Worm (Caenorhabditis elegans) whole organism, young adult: ENCODE measurements around the gene F27C8.3.
A peak's percentile ranks its signal among the peaks of the same experiment; 100 is the strongest.

Source experiments
- B0035.1 ChIP-seq: sonication (generic microtip); optimal IDR thresholded peaks from 2 replicates; lab custom pipeline; 2016; ENCODE audit warnings: missing genetic modification characterization, mild to moderate bottlenecking, missing compliant biosample characterization, missing genotype, missing genetic modification reagents
- F22D6.2 ChIP-seq: sonication (generic microtip); optimal IDR thresholded peaks from 2 replicates; lab custom pipeline; 2016; ENCODE audit warnings: mild to moderate bottlenecking, missing genetic modification characterization, missing compliant biosample characterization
- F37B4.10 ChIP-seq: fragments of 200-800 bp; sonication (Bioruptor generic); IDR thresholded peaks from 2 replicates; pipeline ENCODE4 v1.3.6; 2022; ENCODE audit warnings: missing genetic modification characterization, missing compliant biosample characterization
- F39B2.1 ChIP-seq: fragments of 200-800 bp; sonication (Bioruptor generic); IDR thresholded peaks from 2 replicates; pipeline ENCODE4 v1.3.6; 2022; ENCODE audit warnings: missing genetic modification reagents, missing genetic modification characterization, missing compliant biosample characterization
- F52B5.7 ChIP-seq: sonication (generic microtip); optimal IDR thresholded peaks from 2 replicates; lab custom pipeline; 2016; ENCODE audit warnings: mild to moderate bottlenecking, missing genetic modification characterization, missing compliant biosample characterization
- Y56A3A.18 ChIP-seq: fragments of 200-800 bp; sonication (Bioruptor generic); IDR thresholded peaks from 2 replicates; pipeline ENCODE4 v1.3.6; 2022; ENCODE audit warnings: missing genetic modification reagents, missing genetic modification characterization, missing compliant biosample characterization
- Y67H2A.10 ChIP-seq: fragments of 200-800 bp; sonication (Bioruptor generic); conservative IDR thresholded peaks from 2 replicates; pipeline ENCODE4 v1.3.6; 2022; ENCODE audit warnings: missing genetic modification reagents, missing genetic modification characterization, missing compliant biosample characterization
- Y95B8A.8 ChIP-seq: fragments of 200-800 bp; sonication (Bioruptor generic); IDR thresholded peaks from 2 replicates; pipeline ENCODE4 v1.3.6; 2022; ENCODE audit warnings: missing genetic modification reagents, missing genetic modification characterization, missing compliant biosample characterization
- ZK185.1 ChIP-seq: sonication (generic microtip); optimal IDR thresholded peaks from 2 replicates; lab custom pipeline; 2016; ENCODE audit warnings: mild to moderate bottlenecking, missing genetic modification characterization, missing compliant biosample characterization; ENCODE audit not compliant: poor library complexity, severe bottlenecking
- aptf-2 ChIP-seq: fragments of 200-800 bp; sonication (Bioruptor generic); conservative IDR thresholded peaks from 2 replicates; pipeline ENCODE4 v1.3.6; 2022; ENCODE audit warnings: missing genetic modification reagents, missing genetic modification characterization, missing compliant biosample characterization
- atf-7 ChIP-seq: sonication (generic microtip); optimal IDR thresholded peaks from 2 replicates; lab custom pipeline; 2017; ENCODE audit warnings: mild to moderate bottlenecking, missing genetic modification characterization, missing compliant biosample characterization
- athp-1 ChIP-seq: sonication (generic microtip); optimal IDR thresholded peaks from 2 replicates; lab custom pipeline; 2017; ENCODE audit warnings: mild to moderate bottlenecking, missing genetic modification characterization, missing compliant biosample characterization
- attf-5 ChIP-seq: fragments of 200-800 bp; sonication (Bioruptor generic); optimal IDR thresholded peaks from 2 replicates; lab custom pipeline; 2018; ENCODE audit warnings: mild to moderate bottlenecking, missing genetic modification characterization, missing compliant biosample characterization
- bed-1 ChIP-seq: fragments of 200-800 bp; sonication (Bioruptor generic); IDR thresholded peaks from 2 replicates; pipeline ENCODE4 v1.3.6; 2022; ENCODE audit warnings: missing genetic modification reagents, missing genetic modification characterization, missing compliant biosample characterization
- cebp-1 ChIP-seq, 2 experiments: fragments of 200-800 bp in 1 of 2; sonication (Bioruptor generic) in 1 of 2; sonication (generic microtip) in 1 of 2; IDR thresholded peaks in 1 of 2; optimal IDR thresholded peaks in 1 of 2; 2 replicates each; pipeline versions ENCODE4 v1.3.6 to Lab custom; 2017 to 2022; ENCODE audit warnings: missing compliant biosample characterization in 2 of 2, missing genetic modification characterization in 2 of 2, mild to moderate bottlenecking in 1 of 2, missing genetic modification reagents in 1 of 2, moderate library complexity in 1 of 2
- ceh-58 ChIP-seq: fragments of 200-800 bp; sonication (Bioruptor generic); IDR thresholded peaks from 2 replicates; pipeline ENCODE4 v1.3.6; 2022; ENCODE audit warnings: missing genetic modification characterization, missing compliant biosample characterization
- ceh-91 ChIP-seq: fragments of 200-800 bp; sonication (Bioruptor generic); IDR thresholded peaks from 2 replicates; pipeline ENCODE4 v1.3.6; 2022; ENCODE audit warnings: missing genetic modification reagents, missing genetic modification characterization, missing compliant biosample characterization
- dpff-1 ChIP-seq: sonication (generic microtip); optimal IDR thresholded peaks from 2 replicates; lab custom pipeline; 2017; ENCODE audit warnings: mild to moderate bottlenecking, missing genetic modification characterization, missing compliant biosample characterization
- dpl-1 ChIP-seq: fragments of 150-350 bp; optimal IDR thresholded peaks from 2 replicates; lab custom pipeline; 2014; ENCODE audit warnings: missing biosample characterization, missing genetic modification reagents, missing genetic modification characterization
- egl-44 ChIP-seq: fragments of 200-800 bp; sonication (Bioruptor generic); IDR thresholded peaks from 2 replicates; pipeline ENCODE4 v1.3.6; 2022; ENCODE audit warnings: missing genetic modification reagents, missing genetic modification characterization, missing compliant biosample characterization
- egrh-3 ChIP-seq: fragments of 200-800 bp; sonication (Bioruptor generic); IDR thresholded peaks from 2 replicates; pipeline ENCODE4 v1.3.6; 2022; ENCODE audit warnings: missing genetic modification reagents, missing genetic modification characterization, missing compliant biosample characterization
- fkh-3 ChIP-seq: sonication (generic microtip); optimal IDR thresholded peaks from 2 replicates; lab custom pipeline; 2016; ENCODE audit warnings: mild to moderate bottlenecking, missing genetic modification characterization, missing compliant biosample characterization
- hmg-1.2 ChIP-seq: fragments of 200-800 bp; sonication (Bioruptor generic); IDR thresholded peaks from 2 replicates; pipeline ENCODE4 v1.3.6; 2022; ENCODE audit warnings: missing genetic modification reagents, missing genetic modification characterization, missing compliant biosample characterization
- hsf-1 ChIP-seq: fragments of 200-800 bp; sonication (Bioruptor generic); IDR thresholded peaks from 2 replicates; pipeline ENCODE4 v1.3.6; 2022; ENCODE audit warnings: missing genetic modification reagents, missing genetic modification characterization, missing compliant biosample characterization
- lin-26 ChIP-seq: fragments of 200-800 bp; sonication (Bioruptor generic); IDR thresholded peaks from 2 replicates; pipeline ENCODE4 v1.3.6; 2022; ENCODE audit warnings: missing genetic modification reagents, missing genetic modification characterization, missing compliant biosample characterization
- lin-35 ChIP-seq, 3 experiments: fragments of 150-350 bp in 2 of 3; sonication (generic microtip) in 1 of 3; optimal IDR thresholded peaks; 2 replicates each; lab custom pipeline; 2014 to 2018; ENCODE audit warnings: missing biosample characterization in 3 of 3, missing genetic modification characterization in 3 of 3, missing genetic modification reagents in 3 of 3
- lin-40 ChIP-seq: sonication (generic microtip); optimal IDR thresholded peaks from 2 replicates; lab custom pipeline; 2016; ENCODE audit warnings: missing genetic modification characterization, mild to moderate bottlenecking, missing compliant biosample characterization, missing genotype, missing genetic modification reagents
- madf-8 ChIP-seq: fragments of 200-800 bp; sonication (Bioruptor generic); conservative IDR thresholded peaks from 2 replicates; pipeline ENCODE4 v1.3.6; 2022; ENCODE audit warnings: missing genetic modification reagents, missing genetic modification characterization, missing compliant biosample characterization
- mcd-1 ChIP-seq: fragments of 200-800 bp; sonication (Bioruptor generic); IDR thresholded peaks from 2 replicates; pipeline ENCODE4 v1.3.6; 2022; ENCODE audit warnings: missing genetic modification reagents, missing genetic modification characterization, missing compliant biosample characterization
- mxl-1 ChIP-seq: sonication (generic microtip); optimal IDR thresholded peaks from 2 replicates; lab custom pipeline; 2016; ENCODE audit warnings: missing genetic modification characterization, missing compliant biosample characterization
- nfya-1 ChIP-seq: sonication (generic microtip); optimal IDR thresholded peaks from 2 replicates; lab custom pipeline; 2017; ENCODE audit warnings: antibody characterized with exemption, missing compliant biosample characterization, missing genetic modification characterization, borderline replicate concordance; ENCODE audit not compliant: insufficient read depth
- nfyb-1 ChIP-seq: fragments of 200-800 bp; sonication (Bioruptor generic); IDR thresholded peaks from 2 replicates; pipeline ENCODE4 v1.3.6; 2022; ENCODE audit warnings: missing genetic modification reagents, missing genetic modification characterization, missing compliant biosample characterization
- nhr-80 ChIP-seq: sonication (generic microtip); optimal IDR thresholded peaks from 2 replicates; lab custom pipeline; 2016; ENCODE audit warnings: missing genetic modification characterization, missing compliant biosample characterization
- pbrm-1 ChIP-seq: fragments of 200-800 bp; sonication (Bioruptor generic); IDR thresholded peaks from 2 replicates; pipeline ENCODE4 v1.3.6; 2022; ENCODE audit warnings: missing genetic modification reagents, missing genetic modification characterization, missing compliant biosample characterization
- repo-1 ChIP-seq: sonication (generic microtip); optimal IDR thresholded peaks from 2 replicates; lab custom pipeline; 2017; ENCODE audit warnings: mild to moderate bottlenecking, missing genetic modification characterization, missing compliant biosample characterization
- rpc-1 ChIP-seq, 2 experiments: fragments of 150-350 bp in 1 of 2; sonication (generic microtip) in 1 of 2; optimal IDR thresholded peaks; 2 replicates each; lab custom pipeline; 2014 to 2018; ENCODE audit warnings: missing biosample characterization in 1 of 2, missing genetic modification characterization in 1 of 2, missing genetic modification reagents in 1 of 2, missing genotype in 1 of 2
- sdz-38 ChIP-seq: sonication (generic microtip); optimal IDR thresholded peaks from 2 replicates; lab custom pipeline; 2016; ENCODE audit warnings: missing genotype, missing genetic modification characterization, missing compliant biosample characterization
- sea-2 ChIP-seq: fragments of 200-800 bp; sonication (Bioruptor generic); IDR thresholded peaks from 2 replicates; pipeline ENCODE4 v1.3.6; 2022; ENCODE audit warnings: missing genetic modification characterization, missing compliant biosample characterization
- snpc-1.3 ChIP-seq: sonication (generic microtip); optimal IDR thresholded peaks from 2 replicates; lab custom pipeline; 2017; ENCODE audit warnings: missing genetic modification characterization, mild to moderate bottlenecking, missing compliant biosample characterization, antibody characterized with exemption, moderate library complexity, missing genotype, missing genetic modification reagents; ENCODE audit not compliant: insufficient read depth
- snpc-4 ChIP-seq, 5 experiments: fragments of 150-350 bp in 1 of 5; sonication (generic microtip) in 4 of 5; optimal IDR thresholded peaks; 2 replicates each; lab custom pipeline; 2014 to 2018; ENCODE audit warnings: missing genetic modification characterization in 5 of 5, missing biosample characterization in 3 of 5, antibody characterized with exemption in 2 of 5, mild to moderate bottlenecking in 2 of 5, missing compliant biosample characterization in 2 of 5, missing genotype in 2 of 5, moderate library complexity in 2 of 5, missing genetic modification reagents in 1 of 5
- somi-1 ChIP-seq: fragments of 200-800 bp; sonication (Bioruptor generic); optimal IDR thresholded peaks from 2 replicates; lab custom pipeline; 2018; ENCODE audit warnings: mild to moderate bottlenecking, missing genetic modification characterization, missing compliant biosample characterization
- sptf-2 ChIP-seq: fragments of 200-800 bp; sonication (Bioruptor generic); optimal IDR thresholded peaks from 2 replicates; lab custom pipeline; 2018; ENCODE audit warnings: mild to moderate bottlenecking, missing genetic modification characterization, missing compliant biosample characterization
- tbp1 ChIP-seq: fragments of 200-800 bp; sonication (Bioruptor generic); optimal IDR thresholded peaks from 2 replicates; lab custom pipeline; 2018; ENCODE audit warnings: mild to moderate bottlenecking, missing genetic modification characterization, missing compliant biosample characterization
- tlf-1 ChIP-seq: fragments of 200-800 bp; sonication (Bioruptor generic); optimal IDR thresholded peaks from 2 replicates; lab custom pipeline; 2018; ENCODE audit warnings: mild to moderate bottlenecking, missing genetic modification characterization, missing compliant biosample characterization
- unc-130 ChIP-seq: sonication (generic microtip); optimal IDR thresholded peaks from 2 replicates; lab custom pipeline; 2016; ENCODE audit warnings: missing genetic modification reagents, missing genetic modification characterization, missing compliant biosample characterization
- ztf-18 ChIP-seq: sonication (generic microtip); optimal IDR thresholded peaks from 2 replicates; lab custom pipeline; 2016; ENCODE audit warnings: missing genotype, mild to moderate bottlenecking, missing genetic modification characterization, missing compliant biosample characterization

The F27C8.3 gene

DNA sequence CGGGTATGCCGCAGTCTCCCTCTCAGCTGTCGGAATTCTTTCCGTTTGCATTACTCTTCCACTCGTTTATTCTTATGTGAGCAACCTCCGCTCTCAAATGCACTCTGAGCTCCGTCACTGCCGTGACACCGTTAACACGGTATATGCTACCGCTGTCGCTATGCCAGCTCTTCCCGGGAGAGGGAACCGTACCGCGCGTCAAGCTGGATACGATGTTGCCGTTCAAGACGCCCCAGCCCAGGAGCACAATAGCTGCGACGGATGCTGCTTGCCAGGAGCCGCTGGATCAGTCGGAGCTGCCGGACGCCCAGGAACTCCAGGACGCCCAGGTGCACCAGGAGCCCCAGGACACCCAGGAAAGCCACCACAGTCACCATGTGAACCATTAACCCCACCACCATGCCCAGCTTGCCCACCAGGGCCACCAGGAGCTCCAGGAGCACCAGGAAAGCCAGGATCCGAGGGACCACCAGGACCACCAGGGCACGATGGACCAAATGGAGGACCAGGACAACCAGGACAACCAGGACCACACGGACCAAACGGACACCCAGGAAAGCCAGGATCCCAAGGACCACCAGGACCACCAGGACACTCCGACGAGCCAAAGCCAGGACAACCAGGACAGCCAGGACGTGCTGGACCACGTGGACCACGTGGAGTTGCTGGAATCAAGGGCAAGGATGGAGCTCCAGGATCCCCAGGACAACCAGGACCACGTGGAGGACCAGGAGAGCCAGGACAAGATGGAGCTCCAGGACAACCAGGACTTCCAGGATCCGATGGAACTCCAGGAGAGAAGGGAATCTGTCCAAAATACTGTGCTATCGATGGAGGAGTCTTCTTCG, 31.9 kb downstream of the F27C8.3 start:
- TF ChIP-seq sptf-2: peak; percentile 14
- TF ChIP-seq madf-8 (GFP tag; lab: Robert Waterston, UW): no peak
- no peak for TF ChIP-seq sdz-38 (tag; lab: Kevin White, UChicago)
- no peak for TF ChIP-seq fkh-3 (tag; lab: Kevin White, UChicago)
- peak; percentile 26 for TF ChIP-seq atf-7 (tag; lab: Kevin White, UChicago)
- no peak for TF ChIP-seq Y67H2A.10 (GFP tag; lab: Robert Waterston, UW)
- no peak for TF ChIP-seq snpc-4 (GFP tag; optimal IDR thresholded peaks at IDR 0.05; lab: Kevin White, UChicago)
- TF ChIP-seq snpc-4 (tag; optimal IDR thresholded peaks at IDR 0.05; lab: Kevin White, UChicago): no peak
- no peak for TF ChIP-seq Y56A3A.18 (GFP tag; lab: Robert Waterston, UW)
- no peak for TF ChIP-seq cebp-1 (GFP tag; IDR thresholded peaks at IDR 0.05; lab: Robert Waterston, UW)
- no peak for TF ChIP-seq cebp-1 (tag; optimal IDR thresholded peaks at IDR 0.05; lab: Kevin White, UChicago)
- TF ChIP-seq aptf-2 (GFP tag; lab: Robert Waterston, UW): no peak
- TF ChIP-seq ZK185.1 (tag; lab: Kevin White, UChicago): no peak
- TF ChIP-seq Y95B8A.8 (GFP tag; lab: Robert Waterston, UW): no peak
- TF ChIP-seq ceh-58 (GFP tag; lab: Robert Waterston, UW): no peak
- TF ChIP-seq attf-5 (GFP tag; lab: Kevin White, UChicago): no peak
- no peak for TF ChIP-seq F39B2.1 (GFP tag; lab: Robert Waterston, UW)
- TF ChIP-seq F22D6.2 (tag; lab: Kevin White, UChicago): peak; percentile 24
- TF ChIP-seq B0035.1 (tag; lab: Kevin White, UChicago): no peak
- peak; percentile 90 for TF ChIP-seq egrh-3 (GFP tag; lab: Robert Waterston, UW)
- no peak for TF ChIP-seq hsf-1 (GFP tag; lab: Robert Waterston, UW)
- TF ChIP-seq nfya-1 (tag; lab: Kevin White, UChicago): no peak
- TF ChIP-seq F52B5.7: peak; percentile 0
- peak; percentile 54 for TF ChIP-seq lin-40 (tag; lab: Kevin White, UChicago)
- TF ChIP-seq F37B4.10: no peak
- no peak for TF ChIP-seq bed-1 (GFP tag; lab: Robert Waterston, UW)
- no peak for TF ChIP-seq tlf-1 (GFP tag; lab: Kevin White, UChicago)
- no peak for TF ChIP-seq unc-130
- TF ChIP-seq snpc-1.3: no peak
- 0 out of 2 replicates have a peak, but pooled peaks have one; percentile 39 for TF ChIP-seq egl-44 (GFP tag; lab: Robert Waterston, UW)
- no peak for TF ChIP-seq dpl-1 (GFP tag; lab: Kevin White, UChicago)
- TF ChIP-seq hmg-1.2 (GFP tag; lab: Robert Waterston, UW): no peak
- TF ChIP-seq ceh-91 (GFP tag; lab: Robert Waterston, UW): no peak
- TF ChIP-seq lin-26 (GFP tag; lab: Robert Waterston, UW): peak; percentile 81
- no peak for TF ChIP-seq somi-1 (GFP tag; lab: Kevin White, UChicago)
- TF ChIP-seq sea-2 (GFP tag; lab: Robert Waterston, UW): no peak
- TF ChIP-seq nfyb-1 (GFP tag; lab: Robert Waterston, UW): 0 out of 2 replicates have a peak, but pooled peaks have one; percentile 24
- no peak for TF ChIP-seq nhr-80
- TF ChIP-seq dpff-1 (tag; lab: Kevin White, UChicago): no peak
- TF ChIP-seq tbp1 (GFP tag; lab: Kevin White, UChicago): no peak
- TF ChIP-seq repo-1: peak; percentile 10
- TF ChIP-seq mxl-1 (tag; lab: Kevin White, UChicago): no peak
- TF ChIP-seq lin-35 (GFP tag; optimal IDR thresholded peaks at IDR 0.05; lab: Kevin White, UChicago): no peak
- TF ChIP-seq pbrm-1 (GFP tag; lab: Robert Waterston, UW): no peak
- no peak for TF ChIP-seq rpc-1 (optimal IDR thresholded peaks at IDR 0.05; lab: Kevin White, UChicago)
- TF ChIP-seq rpc-1 (tag; optimal IDR thresholded peaks at IDR 0.05; lab: Kevin White, UChicago): no peak
- TF ChIP-seq mcd-1 (GFP tag; lab: Robert Waterston, UW): no peak
- TF ChIP-seq ztf-18 (tag; lab: Kevin White, UChicago): peak; percentile 22
- TF ChIP-seq athp-1: no peak
